Fruit fly (Drosophila melanogaster): ENCODE results near the gene ex.

Gene ex

dm6 chr2L:412931-413330 lies 18.1 kb upstream of the ex start (continued):
- no peak for TF ChIP-seq Deaf1 (tag; optimal IDR thresholded peaks at IDR 0.05)
- no peak for TF ChIP-seq dati (GFP tag; IDR thresholded peaks at IDR 0.05)
- no peak for TF ChIP-seq CG33213 (GFP tag; optimal IDR thresholded peaks at IDR 0.05)
- peak; percentile 2 for TF ChIP-seq Hand (GFP tag; optimal IDR thresholded peaks at IDR 0.05)
- no peak for TF ChIP-seq danr (GFP tag; IDR thresholded peaks at IDR 0.05)
- TF ChIP-seq CG11504 (tag; optimal IDR thresholded peaks at IDR 0.05): no peak
- TF ChIP-seq Dll (GFP tag; IDR thresholded peaks at IDR 0.05; ENCODE audit: partially characterized antibody): no peak
- peak; percentile 48; the same call in 1 of the 2 replicates for TF ChIP-seq Drgx (GFP tag; IDR thresholded peaks at IDR 0.05)
- TF ChIP-seq lov (optimal IDR thresholded peaks at IDR 0.05): no peak
- TF ChIP-seq lov (GFP tag; IDR thresholded peaks at IDR 0.05): no peak
- TF ChIP-seq Gug (GFP tag; IDR thresholded peaks at IDR 0.05): no peak
- TF ChIP-seq sug (tag; optimal IDR thresholded peaks at IDR 0.05): peak; percentile 28

- TF ChIP-seq wdn (GFP tag; IDR thresholded peaks at IDR 0.05) (no peak), Hr78 (GFP tag; optimal IDR thresholded peaks at IDR 0.05) (peak in 1 of 2 experiments; percentile 60)
Observed at dm6 chr2L:413894-414293, 17.1 kb upstream of the ex start.

dm6 chr2L:414593-415399 lies 16.2 kb upstream of the ex start, which contains the start of the genes AP-2alpha and ebi:
Gene AP-2alpha, minus strand, starts transcription at chr2L:414777.
Gene ebi, plus strand, starts transcription at chr2L:415067.
- TF ChIP-seq mam (GFP tag; optimal IDR thresholded peaks at IDR 0.05) (peak; percentile 96), CG10209 (GFP tag; optimal IDR thresholded peaks at IDR 0.05) (peak; percentile 86), CG14441 (GFP tag; IDR thresholded peaks at IDR 0.05) (peak; percentile 89), CG42726 (GFP tag; IDR thresholded peaks at IDR 0.05; ENCODE audit: partially characterized antibody) (no peak), cato (GFP tag; optimal IDR thresholded peaks at IDR 0.05; ENCODE audit: borderline replicate concordance) (peak; percentile 84), CG10321 (GFP tag; IDR thresholded peaks at IDR 0.05) (peak; percentile 44; the same call in 1 of the 2 replicates), CG4854 (GFP tag; optimal IDR thresholded peaks at IDR 0.05) (peak; percentile 69), toy (GFP tag; IDR thresholded peaks at IDR 0.05) (no peak), Bteb2 (GFP tag; optimal IDR thresholded peaks at IDR 0.05) (peak; percentile 83), B-H1 (GFP tag; IDR thresholded peaks at IDR 0.05) (peak; percentile 70; the same call in 2 of the 3 replicates), lilli (GFP tag; optimal IDR thresholded peaks at IDR 0.05) (peak; percentile 92), CG17912 (GFP tag; optimal IDR thresholded peaks at IDR 0.05) (peak; percentile 13), CG10543 (GFP tag; optimal IDR thresholded peaks at IDR 0.05) (peak; percentile 90), wor (GFP tag; IDR thresholded peaks at IDR 0.05) (peak; percentile 81), ac (GFP tag; optimal IDR thresholded peaks at IDR 0.05) (peak; percentile 14), Dip2 (GFP tag; IDR thresholded peaks at IDR 0.05) (0 out of 2 replicates have a peak, but pooled peaks have one; percentile 45), cas (GFP tag; IDR thresholded peaks at IDR 0.05) (peak; percentile 75; the same call in 1 of the 2 replicates), emc (GFP tag; optimal IDR thresholded peaks at IDR 0.05) (peak; percentile 80), CG18011 (GFP tag; optimal IDR thresholded peaks at IDR 0.05) (peak; percentile 69), org-1 (GFP tag; optimal IDR thresholded peaks at IDR 0.05) (peak; percentile 60), psq (GFP tag; optimal IDR thresholded peaks at IDR 0.05) (peak; percentile 85), Antp (GFP tag; optimal IDR thresholded peaks at IDR 0.05) (peak; percentile 95), CG2116 (GFP tag; optimal IDR thresholded peaks at IDR 0.05) (peak; percentile 83), CG16779 (GFP tag; IDR thresholded peaks at IDR 0.05) (0 out of 2 replicates have a peak, but pooled peaks have one; percentile 59), Ets97D (GFP tag; optimal IDR thresholded peaks at IDR 0.05) (peak; percentile 92), br (optimal IDR thresholded peaks at IDR 0.05) (no peak), en (GFP tag; optimal IDR thresholded peaks at IDR 0.05) (peak; percentile 50), jumu (GFP tag; optimal IDR thresholded peaks at IDR 0.05) (peak; percentile 95), CG17361 (GFP tag; IDR thresholded peaks at IDR 0.05) (peak; percentile 92), CG17612 (GFP tag; IDR thresholded peaks at IDR 0.05) (peak; percentile 38; the same call in 1 of the 2 replicates), wdn (GFP tag; IDR thresholded peaks at IDR 0.05) (peak; percentile 83), Bgb (GFP tag; IDR thresholded peaks at IDR 0.05; ENCODE audit: partially characterized antibody) (no peak), CG18764 (GFP tag; optimal IDR thresholded peaks at IDR 0.05) (peak; percentile 77), gsb-n (tag; optimal IDR thresholded peaks at IDR 0.05) (no peak)
